Worm (Caenorhabditis elegans) whole organism, L3 larva: ENCODE results near the gene rps-21.
A peak's percentile ranks its signal among the peaks of the same experiment; 100 is the strongest.

Experiments used
- R02D3.7 ChIP-seq: fragments of 150-350 bp; optimal IDR thresholded peaks from 2 replicates; lab custom pipeline; 2014; ENCODE audit warnings: missing biosample characterization, missing genetic modification characterization
- ZK546.5 ChIP-seq: sonication (generic microtip); optimal IDR thresholded peaks from 2 replicates; lab custom pipeline; 2017; ENCODE audit warnings: missing biosample characterization, missing genetic modification characterization
- aly-2 ChIP-seq: fragments of 150-350 bp; optimal IDR thresholded peaks from 2 replicates; lab custom pipeline; 2014; ENCODE audit warnings: missing biosample characterization, missing genetic modification characterization
- ama-1 ChIP-seq: fragments of 150-350 bp; optimal IDR thresholded peaks from 2 replicates; lab custom pipeline; 2018
- ceh-16 ChIP-seq: sonication (generic microtip); optimal IDR thresholded peaks from 2 replicates; lab custom pipeline; 2017; ENCODE audit warnings: missing biosample characterization, missing genetic modification characterization
- ceh-28 ChIP-seq: fragments of 150-350 bp; optimal IDR thresholded peaks from 2 replicates; lab custom pipeline; 2014; ENCODE audit warnings: missing biosample characterization, missing genetic modification reagents, missing genetic modification characterization
- ceh-82 ChIP-seq: fragments of 150-350 bp; optimal IDR thresholded peaks from 2 replicates; lab custom pipeline; 2014; ENCODE audit warnings: missing biosample characterization, missing genetic modification characterization
- ceh-9 ChIP-seq: sonication (generic microtip); optimal IDR thresholded peaks from 2 replicates; lab custom pipeline; 2018; ENCODE audit warnings: missing biosample characterization, missing genetic modification characterization
- egl-27 ChIP-seq: sonication (generic microtip); optimal IDR thresholded peaks from 4 replicates; lab custom pipeline; 2017; ENCODE audit warnings: missing biosample characterization, missing genetic modification reagents, missing genetic modification characterization
- egl-5 ChIP-seq: fragments of 150-350 bp; optimal IDR thresholded peaks from 2 replicates; lab custom pipeline; 2017; ENCODE audit warnings: missing biosample characterization, missing genetic modification reagents, missing genetic modification characterization, inconsistent platforms
- elt-2 ChIP-seq: sonication (generic microtip); optimal IDR thresholded peaks from 2 replicates; lab custom pipeline; 2016; ENCODE audit warnings: missing genetic modification reagents, mild to moderate bottlenecking, missing genetic modification characterization, missing compliant biosample characterization
- elt-3 ChIP-seq, 3 experiments: fragments of 150-350 bp in 1 of 3; sonication (generic microtip) in 2 of 3; optimal IDR thresholded peaks; 2 replicates in 2 of 3; 4 replicates in 1 of 3; lab custom pipeline; 2014 to 2017; ENCODE audit warnings: missing biosample characterization in 3 of 3, missing genetic modification characterization in 3 of 3
- eor-1 ChIP-seq, 2 experiments: fragments of 150-350 bp; optimal IDR thresholded peaks; 2 replicates each; lab custom pipeline; 2014 to 2018; ENCODE audit warnings: missing biosample characterization in 2 of 2, missing genetic modification characterization in 2 of 2
- fkh-10 ChIP-seq: sonication (generic microtip); optimal IDR thresholded peaks from 2 replicates; lab custom pipeline; 2017; ENCODE audit warnings: missing biosample characterization, missing genetic modification reagents, missing genetic modification characterization
- fkh-2 ChIP-seq: fragments of 150-350 bp; optimal IDR thresholded peaks from 2 replicates; lab custom pipeline; 2014; ENCODE audit warnings: missing biosample characterization, missing genetic modification reagents, missing genetic modification characterization
- fos-1 ChIP-seq: fragments of 150-350 bp; optimal IDR thresholded peaks from 2 replicates; lab custom pipeline; 2014; ENCODE audit warnings: missing biosample characterization, missing genetic modification characterization
- hmg-11 ChIP-seq: sonication (generic microtip); optimal IDR thresholded peaks from 2 replicates; lab custom pipeline; 2016; ENCODE audit warnings: missing genetic modification characterization, missing compliant biosample characterization
- lin-15B ChIP-seq: fragments of 150-350 bp; optimal IDR thresholded peaks from 2 replicates; lab custom pipeline; 2014; ENCODE audit warnings: missing biosample characterization, missing genetic modification characterization
- lin-39 ChIP-seq: fragments of 150-350 bp; optimal IDR thresholded peaks from 2 replicates; lab custom pipeline; 2018; ENCODE audit warnings: missing biosample characterization, missing genetic modification reagents, missing genetic modification characterization
- lsy-12 ChIP-seq: sonication (generic microtip); optimal IDR thresholded peaks from 2 replicates; lab custom pipeline; 2016; ENCODE audit warnings: mild to moderate bottlenecking, missing genetic modification characterization, missing compliant biosample characterization
- mdl-1 ChIP-seq: fragments of 150-350 bp; optimal IDR thresholded peaks from 2 replicates; lab custom pipeline; 2014; ENCODE audit warnings: missing biosample characterization, missing genetic modification characterization
- mml-1 ChIP-seq: fragments of 150-350 bp; sonication (generic microtip); optimal IDR thresholded peaks from 3 replicates; lab custom pipeline; 2014; ENCODE audit warnings: missing biosample characterization, missing genetic modification characterization
- nfya-1 ChIP-seq: sonication (generic microtip); optimal IDR thresholded peaks from 2 replicates; lab custom pipeline; 2017; ENCODE audit warnings: missing genetic modification characterization, mild to moderate bottlenecking, missing compliant biosample characterization, antibody characterized with exemption, moderate library complexity; ENCODE audit not compliant: insufficient read depth
- nhr-11 ChIP-seq: fragments of 150-350 bp; optimal IDR thresholded peaks from 2 replicates; lab custom pipeline; 2014; ENCODE audit warnings: missing biosample characterization, missing genetic modification characterization
- nhr-12 ChIP-seq: fragments of 150-350 bp; optimal IDR thresholded peaks from 2 replicates; lab custom pipeline; 2014; ENCODE audit warnings: missing biosample characterization, missing genetic modification characterization
- nhr-23 ChIP-seq: fragments of 150-350 bp; optimal IDR thresholded peaks from 2 replicates; lab custom pipeline; 2014; ENCODE audit warnings: missing biosample characterization, missing genetic modification reagents, missing genetic modification characterization
- nhr-237 ChIP-seq: fragments of 150-350 bp; optimal IDR thresholded peaks from 2 replicates; lab custom pipeline; 2014; ENCODE audit warnings: missing biosample characterization, missing genetic modification characterization
- nhr-25 ChIP-seq: sonication (generic microtip); optimal IDR thresholded peaks from 2 replicates; lab custom pipeline; 2017; ENCODE audit warnings: missing biosample characterization, missing genetic modification characterization
- nhr-28 ChIP-seq: fragments of 150-350 bp; optimal IDR thresholded peaks from 2 replicates; lab custom pipeline; 2014; ENCODE audit warnings: missing biosample characterization, missing genetic modification characterization
- nhr-43 ChIP-seq: sonication (generic microtip); optimal IDR thresholded peaks from 2 replicates; lab custom pipeline; 2016; ENCODE audit warnings: mild to moderate bottlenecking, missing genetic modification characterization, missing compliant biosample characterization; ENCODE audit not compliant: poor library complexity, severe bottlenecking
- nhr-67 ChIP-seq: fragments of 150-350 bp; optimal IDR thresholded peaks from 2 replicates; lab custom pipeline; 2014; ENCODE audit warnings: missing biosample characterization, missing genetic modification characterization
- nhr-76 ChIP-seq: fragments of 150-350 bp; sonication (generic microtip); optimal IDR thresholded peaks from 5 replicates; lab custom pipeline; 2014; ENCODE audit warnings: missing biosample characterization, missing genetic modification characterization
- nhr-77 ChIP-seq: fragments of 150-350 bp; optimal IDR thresholded peaks from 2 replicates; lab custom pipeline; 2014; ENCODE audit warnings: missing biosample characterization, missing genetic modification characterization
- pha-4 ChIP-seq: fragments of 150-350 bp; optimal IDR thresholded peaks from 2 replicates; lab custom pipeline; 2014; ENCODE audit warnings: missing biosample characterization, missing genetic modification reagents, missing genetic modification characterization
- pqm-1 ChIP-seq: fragments of 150-350 bp; optimal IDR thresholded peaks from 2 replicates; lab custom pipeline; 2017; ENCODE audit warnings: missing biosample characterization, missing genetic modification characterization, inconsistent platforms
- sea-2 ChIP-seq: fragments of 150-350 bp; sonication (generic microtip); optimal IDR thresholded peaks from 4 replicates; lab custom pipeline; 2014; ENCODE audit warnings: missing biosample characterization, missing genetic modification reagents, missing genetic modification characterization
- skn-1 ChIP-seq: fragments of 150-350 bp; optimal IDR thresholded peaks from 2 replicates; lab custom pipeline; 2014; ENCODE audit warnings: missing biosample characterization, missing genetic modification characterization
- snpc-4 ChIP-seq: fragments of 150-350 bp; optimal IDR thresholded peaks from 2 replicates; lab custom pipeline; 2014; ENCODE audit warnings: missing biosample characterization, missing genetic modification characterization
- tbx-2 ChIP-seq: sonication (generic microtip); optimal IDR thresholded peaks from 2 replicates; lab custom pipeline; 2016; ENCODE audit warnings: mild to moderate bottlenecking, missing genetic modification characterization, missing compliant biosample characterization
- unc-39 ChIP-seq: sonication (generic microtip); optimal IDR thresholded peaks from 4 replicates; lab custom pipeline; 2017; ENCODE audit warnings: missing biosample characterization, missing genetic modification characterization
- unc-62 ChIP-seq: fragments of 150-350 bp; sonication (generic microtip); optimal IDR thresholded peaks from 4 replicates; lab custom pipeline; 2014; ENCODE audit warnings: missing biosample characterization, missing genetic modification reagents, missing genetic modification characterization
- zag-1 ChIP-seq: fragments of 150-350 bp; optimal IDR thresholded peaks from 2 replicates; lab custom pipeline; 2014; ENCODE audit warnings: missing biosample characterization, missing genetic modification characterization
- ztf-11 ChIP-seq: fragments of 150-350 bp; optimal IDR thresholded peaks from 2 replicates; lab custom pipeline; 2014; ENCODE audit warnings: missing biosample characterization, missing genetic modification characterization
- ztf-4 ChIP-seq: fragments of 150-350 bp; optimal IDR thresholded peaks from 2 replicates; lab custom pipeline; 2014; ENCODE audit warnings: missing biosample characterization, missing genetic modification characterization

Gene rps-21

DNA sequence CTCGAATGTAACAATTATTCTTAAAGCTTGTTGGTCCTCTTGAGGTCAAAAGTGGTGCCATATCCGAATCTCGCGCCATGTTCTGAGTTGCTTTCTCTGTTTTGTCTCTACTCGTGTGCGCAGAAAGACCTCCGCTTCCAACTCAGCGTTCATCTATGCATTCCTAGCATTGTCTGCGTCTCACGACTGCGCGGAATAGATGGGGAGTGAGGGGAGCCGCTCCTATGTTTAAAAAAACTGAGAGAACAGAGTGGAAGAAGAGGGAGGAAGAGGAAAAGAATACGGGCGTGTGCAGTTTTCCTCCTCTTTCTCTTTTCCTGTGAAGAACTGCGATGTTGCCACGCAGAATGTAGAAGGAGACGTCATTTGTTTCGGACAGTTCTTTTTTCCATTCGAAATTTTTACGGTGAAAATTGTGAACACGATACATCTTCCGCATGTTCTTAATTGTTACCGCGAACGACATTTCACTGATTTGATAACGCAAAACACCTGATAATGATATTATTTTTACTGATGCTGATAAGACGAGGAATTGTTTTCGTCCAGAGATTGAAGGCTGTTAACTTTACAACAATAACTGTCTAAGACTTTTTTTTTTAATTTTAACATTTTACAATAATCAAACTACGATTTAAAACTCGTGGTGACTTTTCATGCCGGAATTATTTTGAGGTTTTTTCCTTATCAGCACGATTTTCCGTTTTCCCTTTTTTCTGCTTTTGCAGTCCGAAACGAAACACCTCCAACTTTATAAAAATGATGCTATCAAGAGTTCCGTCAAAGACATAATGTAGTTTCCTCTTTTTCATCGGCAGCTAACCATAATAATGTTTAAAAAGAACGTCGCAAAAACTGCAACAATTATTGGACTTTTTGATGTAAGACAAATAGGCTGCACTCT is 22.5 kb downstream of the rps-21 start:
- TF ChIP-seq nhr-43 (tag; lab: Kevin White, UChicago) (no peak), skn-1 (no peak), R02D3.7 (no peak), ceh-16 (tag; lab: Kevin White, UChicago) (no peak), fkh-10 (GFP tag; lab: Kevin White, UChicago) (peak; percentile 23), zag-1 (tag; lab: Kevin White, UChicago) (no peak), ama-1 (lab: Kevin White, UChicago) (no peak), nhr-23 (tag; lab: Kevin White, UChicago) (no peak), unc-62 (GFP tag; lab: Kevin White, UChicago) (no peak), mml-1 (tag; lab: Kevin White, UChicago) (no peak), ztf-4 (no peak), nhr-28 (tag; lab: Kevin White, UChicago) (no peak), nhr-25 (tag; lab: Kevin White, UChicago) (no peak), nhr-76 (tag; lab: Kevin White, UChicago) (no peak), unc-39 (tag; lab: Kevin White, UChicago) (no peak), nhr-67 (tag; lab: Kevin White, UChicago) (no peak), lsy-12 (tag; lab: Kevin White, UChicago) (no peak), pha-4 (tag; lab: Kevin White, UChicago) (peak; percentile 51), ceh-82 (tag; lab: Kevin White, UChicago) (no peak), hmg-11 (tag; lab: Kevin White, UChicago) (peak; percentile 91), nfya-1 (tag; lab: Kevin White, UChicago) (peak; percentile 77), ceh-28 (tag; lab: Kevin White, UChicago) (no peak), lin-39 (tag; lab: Kevin White, UChicago) (peak; percentile 68), nhr-77 (tag; lab: Kevin White, UChicago) (no peak), egl-5 (tag; lab: Kevin White, UChicago) (no peak), fkh-2 (no peak), ztf-11 (no peak), aly-2 (tag; lab: Kevin White, UChicago) (no peak), nhr-237 (tag; lab: Kevin White, UChicago) (no peak), nhr-11 (no peak), elt-2 (tag; lab: Kevin White, UChicago) (peak; percentile 91), tbx-2 (tag; lab: Kevin White, UChicago) (no peak), snpc-4 (tag; lab: Kevin White, UChicago) (no peak), sea-2 (GFP tag; lab: Kevin White, UChicago) (no peak), nhr-12 (tag; lab: Kevin White, UChicago) (no peak), lin-15B (peak; percentile 74), mdl-1 (no peak), eor-1 (tag; optimal IDR thresholded peaks at IDR 0.05; lab: Kevin White, UChicago) (no peak), ceh-9 (tag; lab: Kevin White, UChicago) (no peak), fos-1 (tag; lab: Kevin White, UChicago) (no peak), pqm-1 (tag; lab: Kevin White, UChicago) (peak; percentile 65), egl-27 (peak; percentile 54), elt-3 (tag; optimal IDR thresholded peaks at IDR 0.05; lab: Kevin White, UChicago) (no peak), ZK546.5 (no peak)
